Fruit fly (Drosophila melanogaster): ENCODE results near the gene wgn.
A peak's percentile ranks its signal among the peaks of the same experiment; 100 is the strongest.

wgn gene

DNA sequence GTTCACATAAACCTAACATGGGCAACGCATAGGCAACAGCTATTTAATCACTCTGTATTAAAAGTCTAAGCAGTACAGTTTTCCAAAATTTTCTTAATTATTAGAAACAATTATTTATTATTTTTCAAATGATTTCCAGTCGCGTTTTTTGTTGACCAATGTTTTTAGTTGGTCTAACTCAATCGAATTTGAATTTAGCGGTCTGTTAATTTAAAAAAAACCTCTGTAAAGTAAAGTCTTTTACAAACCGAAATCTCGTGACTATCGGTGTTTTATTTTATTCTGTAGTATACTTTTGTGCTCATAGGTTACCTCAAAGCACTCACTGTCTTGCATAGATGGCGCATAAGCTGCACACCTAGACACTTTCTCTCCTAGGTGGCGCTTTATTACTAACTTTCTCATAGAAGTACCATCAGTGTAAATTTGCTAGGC is 427 bp upstream of the wgn start (continued):
- TF ChIP-seq Ptx1 (GFP tag; IDR thresholded peaks at IDR 0.05) (peak; percentile 49; the same call in 1 of the 2 replicates), Rfx (GFP tag; IDR thresholded peaks at IDR 0.05) (peak; percentile 67), chinmo (GFP tag; IDR thresholded peaks at IDR 0.05; ENCODE audit: partially characterized antibody) (peak; percentile 5; the same call in 1 of the 4 replicates), CG8290 (GFP tag; optimal IDR thresholded peaks at IDR 0.05) (no peak), CG8290 (tag; optimal IDR thresholded peaks at IDR 0.05) (peak in 1 of 2 experiments; percentile 62), MBD-R2 (GFP tag; IDR thresholded peaks at IDR 0.05) (no peak), Hsf (GFP tag; optimal IDR thresholded peaks at IDR 0.05) (peak; percentile 55), CG7556 (GFP tag; optimal IDR thresholded peaks at IDR 0.05) (peak; percentile 32), Stat92E (GFP tag; optimal IDR thresholded peaks at IDR 0.05) (no peak), Ada2b (GFP tag; IDR thresholded peaks at IDR 0.05) (no peak), CG3995 (GFP tag; optimal IDR thresholded peaks at IDR 0.05) (peak; percentile 27), CG32772 (GFP tag; IDR thresholded peaks at IDR 0.05) (peak; percentile 25; the same call in 1 of the 2 replicates), sens (GFP tag) (peak; percentile 69), pfk (GFP tag; optimal IDR thresholded peaks at IDR 0.05) (no peak), dpn (GFP tag; optimal IDR thresholded peaks at IDR 0.05) (peak; percentile 39 to 45), CG11504 (tag; optimal IDR thresholded peaks at IDR 0.05) (peak; percentile 43), CG16813 (GFP tag; IDR thresholded peaks at IDR 0.05; ENCODE audit: partially characterized antibody) (peak; percentile 61; the same call in 2 of the 3 replicates), bbx (GFP tag; IDR thresholded peaks at IDR 0.05; ENCODE audit: partially characterized antibody) (peak; percentile 6), luna (GFP tag; optimal IDR thresholded peaks at IDR 0.05) (no peak), Fer3 (tag; optimal IDR thresholded peaks at IDR 0.05) (peak; percentile 28), Antp (GFP tag; optimal IDR thresholded peaks at IDR 0.05) (peak; percentile 49), CG12236 (GFP tag; optimal IDR thresholded peaks at IDR 0.05) (no peak), zfh1 (GFP tag; IDR thresholded peaks at IDR 0.05) (no peak), CG4360 (GFP tag; IDR thresholded peaks at IDR 0.05) (no peak), oc (tag; optimal IDR thresholded peaks at IDR 0.05) (no peak), CG33213 (GFP tag; optimal IDR thresholded peaks at IDR 0.05) (peak; percentile 57), pzg (GFP tag; optimal IDR thresholded peaks at IDR 0.05) (peak; percentile 29), Mad (GFP tag; optimal IDR thresholded peaks at IDR 0.05) (peak; percentile 22), NC2α (GFP tag; optimal IDR thresholded peaks at IDR 0.05) (peak; percentile 23), tll (GFP tag; optimal IDR thresholded peaks at IDR 0.05) (no peak), gro (GFP tag; optimal IDR thresholded peaks at IDR 0.05) (peak; percentile 43), CG4730 (GFP tag; IDR thresholded peaks at IDR 0.05) (no peak), CG3847 (GFP tag; IDR thresholded peaks at IDR 0.05) (peak; percentile 10; the same call in 1 of the 2 replicates), Ravus (GFP tag; IDR thresholded peaks at IDR 0.05) (no peak), ci (GFP tag; IDR thresholded peaks at IDR 0.05) (no peak), ato (GFP tag; IDR thresholded peaks at IDR 0.05; ENCODE audit: partially characterized antibody) (peak; percentile 14; the same call in 1 of the 2 replicates), CG13894 (tag; optimal IDR thresholded peaks at IDR 0.05) (peak; percentile 42), en (GFP tag; optimal IDR thresholded peaks at IDR 0.05) (peak; percentile 19), CG31224 (GFP tag; IDR thresholded peaks at IDR 0.05) (no peak), CG13624 (GFP tag; optimal IDR thresholded peaks at IDR 0.05) (peak; percentile 56), her (GFP tag; optimal IDR thresholded peaks at IDR 0.05) (peak; percentile 24), CG13775 (GFP tag; optimal IDR thresholded peaks at IDR 0.05) (peak; percentile 15), CG17328 (GFP tag; IDR thresholded peaks at IDR 0.05) (peak; percentile 23; the same call in 1 of the 2 replicates), CG34422 (GFP tag; IDR thresholded peaks at IDR 0.05) (0 out of 3 replicates have a peak, but pooled peaks have one; percentile 0), caup (GFP tag; optimal IDR thresholded peaks at IDR 0.05; ENCODE audit: severe bottlenecking) (peak; percentile 36), CG10209 (GFP tag; optimal IDR thresholded peaks at IDR 0.05) (peak; percentile 44), Oaz (GFP tag; IDR thresholded peaks at IDR 0.05) (no peak), slou (GFP tag; optimal IDR thresholded peaks at IDR 0.05) (no peak), peb (GFP tag; IDR thresholded peaks at IDR 0.05) (no peak), Lhr (GFP tag; optimal IDR thresholded peaks at IDR 0.05) (peak; percentile 61), Hr3 (GFP tag; optimal IDR thresholded peaks at IDR 0.05) (peak; percentile 17)
